Worm (Caenorhabditis elegans): ENCODE results near the gene T15B12.2.

T15B12.2 gene

DNA sequence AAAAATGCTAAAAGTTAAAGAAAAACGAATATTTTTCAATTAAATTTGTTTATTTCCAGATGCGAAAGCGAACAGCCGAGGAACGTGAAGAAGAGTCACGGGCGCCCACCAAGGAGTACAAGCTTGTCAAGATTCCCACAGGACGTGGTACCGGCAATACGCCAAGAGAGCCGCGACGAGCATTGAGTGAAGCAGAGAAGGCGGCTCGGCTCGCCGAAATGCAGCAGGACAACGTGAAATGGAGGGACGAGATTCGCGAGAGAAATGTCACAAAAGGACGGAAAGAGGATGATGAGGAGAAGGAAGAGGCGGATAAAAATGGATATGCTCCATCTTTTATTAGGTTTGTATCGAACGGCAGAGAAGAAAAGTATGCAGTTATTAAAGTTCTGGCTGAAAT lies 8.7 kb upstream of the T15B12.2 start:
- TF ChIP-seq nfya-1 (tag; optimal IDR thresholded peaks at IDR 0.05; ENCODE audit: borderline replicate concordance, insufficient read depth), result no peak
- no peak for TF ChIP-seq F22D6.2 (tag; optimal IDR thresholded peaks at IDR 0.05)
- TF ChIP-seq sptf-2 (GFP tag; optimal IDR thresholded peaks at IDR 0.05), result no peak
- no peak for TF ChIP-seq K12H6.12 (tag; optimal IDR thresholded peaks at IDR 0.05)
- peak; percentile 4 for TF ChIP-seq zim-3 (tag; optimal IDR thresholded peaks at IDR 0.05)
- TF ChIP-seq unc-130 (GFP tag; optimal IDR thresholded peaks at IDR 0.05), result no peak
- TF ChIP-seq zfh-2 (GFP tag; conservative IDR thresholded peaks at IDR 0.05), result peak; percentile 63
- 0 out of 2 replicates have a peak, but pooled peaks have one; percentile 34 for TF ChIP-seq K11D2.4 (GFP tag; IDR thresholded peaks at IDR 0.05)

DNA sequence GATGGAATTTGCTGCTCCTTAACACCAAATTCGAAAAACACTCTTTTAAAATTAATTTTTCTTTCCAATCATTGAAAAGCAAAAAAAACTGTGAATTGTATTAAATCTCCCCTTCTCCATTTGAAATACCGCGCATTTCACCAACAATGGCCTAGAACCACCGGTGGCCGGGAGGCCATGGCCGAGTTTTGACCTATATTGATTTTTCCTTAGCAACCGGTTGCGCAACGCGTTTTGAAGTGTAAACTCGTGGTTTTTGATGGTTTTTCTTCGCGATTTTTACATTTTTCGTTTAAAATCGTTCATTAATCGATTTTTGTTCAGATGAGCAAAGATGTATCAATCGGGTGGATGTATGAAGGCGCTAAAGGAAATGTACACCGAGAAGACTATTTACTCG lies 6.6 kb upstream of the T15B12.2 start, which contains the start of gene mog-3:
mog-3 (plus strand) TSS at position 319 of the 400 bp plus-strand sequence.
- TF ChIP-seq ceh-40 (GFP tag; IDR thresholded peaks at IDR 0.05), result no peak
- no peak for TF ChIP-seq ztf-26 (tag; optimal IDR thresholded peaks at IDR 0.05)
- no peak for TF ChIP-seq ceh-58 (GFP tag; IDR thresholded peaks at IDR 0.05)
- no peak for TF ChIP-seq unc-62 (GFP tag; optimal IDR thresholded peaks at IDR 0.05)
- no peak for TF ChIP-seq cebp-2 (GFP tag; IDR thresholded peaks at IDR 0.05)
- no peak for TF ChIP-seq nhr-120 (GFP tag; IDR thresholded peaks at IDR 0.05)
- 0 out of 2 replicates have a peak, but pooled peaks have one; percentile 39 for TF ChIP-seq ztf-25 (GFP tag; IDR thresholded peaks at IDR 0.05)
- TF ChIP-seq athp-1 (tag; optimal IDR thresholded peaks at IDR 0.05), result peak; percentile 56
- TF ChIP-seq madf-6 (GFP tag; IDR thresholded peaks at IDR 0.05), result peak; percentile 37; the same call in 1 of the 2 replicates
- TF ChIP-seq tbx-9 (tag; optimal IDR thresholded peaks at IDR 0.05; ENCODE audit: borderline replicate concordance), result no peak
- TF ChIP-seq B0035.1 (tag; optimal IDR thresholded peaks at IDR 0.05), result no peak
- peak; percentile 66 for TF ChIP-seq sptf-2 (GFP tag; optimal IDR thresholded peaks at IDR 0.05)
- TF ChIP-seq ztf-22 (GFP tag; optimal IDR thresholded peaks at IDR 0.05), result no peak
- TF ChIP-seq dox-1 (GFP tag; IDR thresholded peaks at IDR 0.05), result peak; percentile 59
- peak; percentile 63; the same call in 1 of the 2 replicates for TF ChIP-seq ztf-28 (GFP tag; IDR thresholded peaks at IDR 0.05)
- TF ChIP-seq efl-1 (GFP tag; optimal IDR thresholded peaks at IDR 0.05), result peak; percentile 63
- no peak for TF ChIP-seq Y53F4B.3 (GFP tag; IDR thresholded peaks at IDR 0.05)
- TF ChIP-seq nfyb-1 (GFP tag; IDR thresholded peaks at IDR 0.05), result no peak
- no peak for TF ChIP-seq attf-3 (GFP tag; conservative IDR thresholded peaks at IDR 0.05)
- no peak for TF ChIP-seq chd-7 (tag; optimal IDR thresholded peaks at IDR 0.05)
- TF ChIP-seq tlf-1 (GFP tag; optimal IDR thresholded peaks at IDR 0.05), result no peak
- no peak for TF ChIP-seq akir-1 (GFP tag; optimal IDR thresholded peaks at IDR 0.05)
- no peak for TF ChIP-seq F22D6.2 (tag; optimal IDR thresholded peaks at IDR 0.05)
- no peak for TF ChIP-seq atf-7 (tag; optimal IDR thresholded peaks at IDR 0.05)
- TF ChIP-seq F55B11.4 (tag; optimal IDR thresholded peaks at IDR 0.05; ENCODE audit: borderline replicate concordance, insufficient read depth), result no peak
- TF ChIP-seq attf-5 (GFP tag; optimal IDR thresholded peaks at IDR 0.05), result peak; percentile 23
- no peak for TF ChIP-seq nhr-80 (tag; optimal IDR thresholded peaks at IDR 0.05)
- TF ChIP-seq rpc-1 (optimal IDR thresholded peaks at IDR 0.05), result no peak
- TF ChIP-seq rpc-1 (tag; optimal IDR thresholded peaks at IDR 0.05), result no peak
- TF ChIP-seq lin-35 (GFP tag; optimal IDR thresholded peaks at IDR 0.05), result peak in 1 of 3 experiments; percentile 65
- peak; percentile 41 for TF ChIP-seq K12H6.12 (tag; optimal IDR thresholded peaks at IDR 0.05)
- no peak for TF ChIP-seq ekl-4 (GFP tag; IDR thresholded peaks at IDR 0.05)
- TF ChIP-seq nhr-179 (tag; optimal IDR thresholded peaks at IDR 0.05), result no peak
- no peak for TF ChIP-seq ccch-3 (GFP tag; optimal IDR thresholded peaks at IDR 0.05)
- no peak for TF ChIP-seq F37B4.10 (GFP tag; IDR thresholded peaks at IDR 0.05)
- TF ChIP-seq D2030.7 (GFP tag; IDR thresholded peaks at IDR 0.05), result peak; percentile 55
- no peak for TF ChIP-seq Y67H2A.10 (GFP tag; conservative IDR thresholded peaks at IDR 0.05)
- no peak for TF ChIP-seq ets-4 (GFP tag; optimal IDR thresholded peaks at IDR 0.05)
- no peak for TF ChIP-seq nfya-2 (GFP tag; IDR thresholded peaks at IDR 0.05)
- no peak for TF ChIP-seq hlh-26 (GFP tag; conservative IDR thresholded peaks at IDR 0.05)
- no peak for TF ChIP-seq F39B2.1 (GFP tag; IDR thresholded peaks at IDR 0.05)
- no peak for TF ChIP-seq ztf-3 (GFP tag; optimal IDR thresholded peaks at IDR 0.05)
- no peak for TF ChIP-seq nfya-1 (tag; optimal IDR thresholded peaks at IDR 0.05; ENCODE audit: borderline replicate concordance, insufficient read depth)
- no peak for TF ChIP-seq lin-40 (tag; optimal IDR thresholded peaks at IDR 0.05)
